Worm (Caenorhabditis elegans): ENCODE results near the gene F54H12.5.

F54H12.5 gene

ce11 chrIII:7972061-7972460 lies at the start of gene F54H12.5:
Gene F54H12.5 (minus strand): TSS chrIII:7972161.
- TF ChIP-seq elt-3 (tag; optimal IDR thresholded peaks at IDR 0.05) (no peak), blmp-1 (tag; optimal IDR thresholded peaks at IDR 0.05) (no peak), ceh-39 (tag; optimal IDR thresholded peaks at IDR 0.05) (peak; percentile 27), tbx-8 (GFP tag; optimal IDR thresholded peaks at IDR 0.05) (no peak), nhr-2 (tag; optimal IDR thresholded peaks at IDR 0.05) (no peak), elt-1 (tag; optimal IDR thresholded peaks at IDR 0.05; ENCODE audit: borderline replicate concordance, insufficient read depth) (no peak), unc-120 (tag; optimal IDR thresholded peaks at IDR 0.05; ENCODE audit: poor library complexity, severe bottlenecking) (no peak)

- peak; percentile 53 for TF ChIP-seq ham-2 (GFP tag; optimal IDR thresholded peaks at IDR 0.05)
- peak; percentile 87 for TF ChIP-seq mep-1 (tag; optimal IDR thresholded peaks at IDR 0.05)
- no peak for TF ChIP-seq flh-1 (GFP tag; optimal IDR thresholded peaks at IDR 0.05)
- peak; percentile 47 for TF ChIP-seq elt-1 (tag; optimal IDR thresholded peaks at IDR 0.05; ENCODE audit: borderline replicate concordance, insufficient read depth)
- peak; percentile 56 for TF ChIP-seq M03D4.4 (tag; optimal IDR thresholded peaks at IDR 0.05)
- peak; percentile 32 for TF ChIP-seq elt-3 (tag; optimal IDR thresholded peaks at IDR 0.05)
- peak; percentile 44 for TF ChIP-seq sptf-1 (tag; optimal IDR thresholded peaks at IDR 0.05)
- TF ChIP-seq mab-5 (tag; optimal IDR thresholded peaks at IDR 0.05), result no peak
- TF ChIP-seq mls-2 (tag; optimal IDR thresholded peaks at IDR 0.05), result peak; percentile 59
- TF ChIP-seq pha-4 (tag; optimal IDR thresholded peaks at IDR 0.05), result peak; percentile 54
- TF ChIP-seq ceh-83 (GFP tag; optimal IDR thresholded peaks at IDR 0.05), result no peak
- TF ChIP-seq nhr-2 (tag; optimal IDR thresholded peaks at IDR 0.05), result peak; percentile 36
- peak; percentile 86 for TF ChIP-seq lin-13 (tag; optimal IDR thresholded peaks at IDR 0.05)
- no peak for TF ChIP-seq ztf-11 (tag; optimal IDR thresholded peaks at IDR 0.05)
- TF ChIP-seq hlh-1 (tag; optimal IDR thresholded peaks at IDR 0.05), result peak; percentile 14
- TF ChIP-seq unc-62 (GFP tag; optimal IDR thresholded peaks at IDR 0.05), result peak; percentile 97
- TF ChIP-seq unc-120 (tag; optimal IDR thresholded peaks at IDR 0.05; ENCODE audit: poor library complexity, severe bottlenecking), result peak; percentile 90
- TF ChIP-seq ceh-39 (tag; optimal IDR thresholded peaks at IDR 0.05), result peak; percentile 97
- peak; percentile 43 for TF ChIP-seq drap-1 (GFP tag; optimal IDR thresholded peaks at IDR 0.05)
- TF ChIP-seq ceh-43 (GFP tag; optimal IDR thresholded peaks at IDR 0.05), result peak; percentile 24
- peak; percentile 79 for TF ChIP-seq lsy-2 (tag; optimal IDR thresholded peaks at IDR 0.05)
- TF ChIP-seq nhr-237 (tag; optimal IDR thresholded peaks at IDR 0.05), result peak; percentile 70
- TF ChIP-seq nhr-12 (tag; optimal IDR thresholded peaks at IDR 0.05), result no peak
Observed at ce11 chrIII:8020823-8021332, 48.9 kb upstream of the F54H12.5 start, which contains the start of gene lin-36. Gene lin-36 (minus strand): TSS chrIII:8020873.

- no peak for TF ChIP-seq ceh-43 (GFP tag; optimal IDR thresholded peaks at IDR 0.05)
- TF ChIP-seq nhr-12 (tag; optimal IDR thresholded peaks at IDR 0.05), result no peak
- TF ChIP-seq tbx-8 (GFP tag; optimal IDR thresholded peaks at IDR 0.05), result no peak
- no peak for TF ChIP-seq mls-2 (tag; optimal IDR thresholded peaks at IDR 0.05)
- no peak for TF ChIP-seq snpc-4 (tag; optimal IDR thresholded peaks at IDR 0.05)
- no peak for TF ChIP-seq zip-8 (tag; optimal IDR thresholded peaks at IDR 0.05)
- no peak for TF ChIP-seq ham-2 (GFP tag; optimal IDR thresholded peaks at IDR 0.05)
Observed at ce11 chrIII:8017053-8017452, 45.1 kb upstream of the F54H12.5 start.

- TF ChIP-seq mab-5 (tag; optimal IDR thresholded peaks at IDR 0.05) (no peak), flh-1 (GFP tag; optimal IDR thresholded peaks at IDR 0.05) (no peak), tbx-8 (GFP tag; optimal IDR thresholded peaks at IDR 0.05) (no peak), nhr-28 (tag; optimal IDR thresholded peaks at IDR 0.05) (no peak), M03D4.4 (tag; optimal IDR thresholded peaks at IDR 0.05) (no peak), blmp-1 (tag; optimal IDR thresholded peaks at IDR 0.05) (no peak), nhr-12 (tag; optimal IDR thresholded peaks at IDR 0.05) (no peak), ham-2 (GFP tag; optimal IDR thresholded peaks at IDR 0.05) (no peak), pha-4 (tag; optimal IDR thresholded peaks at IDR 0.05) (no peak), cnd-1 (tag; optimal IDR thresholded peaks at IDR 0.05) (no peak), snpc-4 (tag; optimal IDR thresholded peaks at IDR 0.05) (no peak), zip-8 (tag; optimal IDR thresholded peaks at IDR 0.05) (no peak), unc-120 (tag; optimal IDR thresholded peaks at IDR 0.05; ENCODE audit: poor library complexity, severe bottlenecking) (no peak), elt-3 (tag; optimal IDR thresholded peaks at IDR 0.05) (no peak)
Observed at ce11 chrIII:8016438-8016837, 44.5 kb upstream of the F54H12.5 start, which contains the start of gene F44B9.5. Gene F44B9.5 (minus strand): TSS chrIII:8016538.

ce11 chrIII:8013582-8013981 lies 41.6 kb upstream of the F54H12.5 start:
- TF ChIP-seq M03D4.4 (tag; optimal IDR thresholded peaks at IDR 0.05), result no peak
- TF ChIP-seq ces-1 (GFP tag; optimal IDR thresholded peaks at IDR 0.05), result no peak
- TF ChIP-seq mls-2 (tag; optimal IDR thresholded peaks at IDR 0.05), result no peak
- no peak for TF ChIP-seq ceh-39 (tag; optimal IDR thresholded peaks at IDR 0.05)
- TF ChIP-seq blmp-1 (tag; optimal IDR thresholded peaks at IDR 0.05), result no peak
- no peak for TF ChIP-seq nhr-12 (tag; optimal IDR thresholded peaks at IDR 0.05)
- no peak for TF ChIP-seq sem-2 (GFP tag; optimal IDR thresholded peaks at IDR 0.05)

Data from whole organism, mixed stage, embryonic.